Fruit fly (Drosophila melanogaster) whole organism: ENCODE measurements around the gene CG10616.

ENCODE experiments used
- CG8478 ChIP-seq: fragments of >200 bp; optimal IDR thresholded peaks from 2 replicates; lab custom pipeline; 2018; ENCODE audit warnings: inconsistent platforms
- Dll ChIP-seq: fragments of >200 bp; optimal IDR thresholded peaks from 2 replicates; lab custom pipeline; 2017
- EcR ChIP-seq, 2 experiments: fragments of >200 bp; optimal IDR thresholded peaks; 2 replicates each; lab custom pipeline; 2017; ENCODE audit warnings: missing biosample characterization in 2 of 2, missing genetic modification characterization in 2 of 2, missing genetic modification reagents in 2 of 2
- pan ChIP-seq: fragments of >200 bp; optimal IDR thresholded peaks from 2 replicates; lab custom pipeline; 2017
- psq ChIP-seq: fragments of >200 bp; optimal IDR thresholded peaks from 2 replicates; lab custom pipeline; 2017
- usp ChIP-seq: fragments of >200 bp; optimal IDR thresholded peaks from 2 replicates; lab custom pipeline; 2017; ENCODE audit warnings: missing biosample characterization, missing genetic modification characterization, mixed read lengths

dm6 chr3L:12470509-12470908 is 1.0 kb upstream of the CG10616 start:
- TF ChIP-seq pan (lab: Kevin White, UChicago) (no peak), psq (lab: Kevin White, UChicago) (no peak), CG8478 (lab: Kevin White, UChicago) (no peak), EcR (GFP tag; optimal IDR thresholded peaks at IDR 0.05; lab: Kevin White, UChicago) (no peak), Dll (lab: Kevin White, UChicago) (no peak), usp (no peak)
